Worm (Caenorhabditis elegans) whole organism, L1 larva: ENCODE data around the gene T05A7.6.

Experiments
- Y116A8C.19 ChIP-seq: sonication (generic microtip); optimal IDR thresholded peaks from 2 replicates; lab custom pipeline; 2016; ENCODE audit warnings: missing compliant biosample characterization, missing genetic modification characterization, borderline replicate concordance
- alr-1 ChIP-seq: fragments of 200-800 bp; sonication (Bioruptor generic); optimal IDR thresholded peaks from 2 replicates; lab custom pipeline; 2018; ENCODE audit warnings: borderline replicate concordance, mild to moderate bottlenecking, missing genetic modification characterization, missing compliant biosample characterization
- ceh-82 ChIP-seq, 3 experiments: fragments of 150-350 bp in 1 of 3; sonication (generic microtip) in 2 of 3; optimal IDR thresholded peaks; 2 replicates each; lab custom pipeline; 2014 to 2017; ENCODE audit warnings: missing biosample characterization in 3 of 3, missing genetic modification characterization in 3 of 3
- dsc-1 ChIP-seq: sonication (generic microtip); optimal IDR thresholded peaks from 2 replicates; lab custom pipeline; 2016; ENCODE audit warnings: mild to moderate bottlenecking, missing genetic modification characterization, missing compliant biosample characterization
- efl-1 ChIP-seq, 4 experiments: fragments of 150-350 bp; optimal IDR thresholded peaks in 3 of 4; peaks in 1 of 4; 1 replicate in 1 of 4; 2 replicates in 3 of 4; lab custom pipeline; 2014; ENCODE audit warnings: missing biosample characterization in 2 of 4, missing genetic modification characterization in 2 of 4, missing genetic modification reagents in 2 of 4
- ets-5 ChIP-seq: fragments of 200-800 bp; sonication (Bioruptor generic); IDR thresholded peaks from 2 replicates; pipeline ENCODE4 v1.3.6; 2022; ENCODE audit warnings: missing genetic modification characterization, missing compliant biosample characterization
- lin-14 ChIP-seq: fragments of 200-800 bp; sonication (Bioruptor generic); optimal IDR thresholded peaks from 2 replicates; lab custom pipeline; 2018; ENCODE audit warnings: mild to moderate bottlenecking, missing genetic modification characterization, moderate library complexity, missing compliant biosample characterization
- lsy-2 ChIP-seq, 2 experiments: fragments of 150-350 bp; optimal IDR thresholded peaks; 2 replicates each; lab custom pipeline; 2014; ENCODE audit warnings: missing biosample characterization in 2 of 2, missing genetic modification characterization in 2 of 2
- mep-1 ChIP-seq: fragments of 150-350 bp; optimal IDR thresholded peaks from 2 replicates; lab custom pipeline; 2014; ENCODE audit warnings: missing biosample characterization, missing genetic modification characterization
- nhr-85 ChIP-seq: sonication (generic microtip); peaks from one replicate; lab custom pipeline; 2016; ENCODE audit warnings: missing genetic modification characterization, inconsistent platforms, missing compliant biosample characterization
- pqm-1 ChIP-seq: sonication (generic microtip); optimal IDR thresholded peaks from 3 replicates; lab custom pipeline; 2017; ENCODE audit warnings: missing biosample characterization, missing genetic modification characterization
- snpc-4 ChIP-seq: fragments of 150-350 bp; optimal IDR thresholded peaks from 2 replicates; lab custom pipeline; 2014; ENCODE audit warnings: missing biosample characterization, missing genetic modification characterization
- xbp-1 ChIP-seq: sonication (generic microtip); optimal IDR thresholded peaks from 2 replicates; lab custom pipeline; 2016; ENCODE audit warnings: missing genetic modification characterization, missing compliant biosample characterization

Gene T05A7.6

ce11 chrII:4626606-4627005 is 45.0 kb downstream of the T05A7.6 start, which contains the start of gene F35D11.1:
F35D11.1 (plus strand) TSS chrII:4626906.
- TF ChIP-seq ets-5 (GFP tag; lab: Robert Waterston, UW) (no peak), dsc-1 (tag; lab: Kevin White, UChicago) (peak; percentile 31), lin-14 (GFP tag; lab: Kevin White, UChicago) (no peak)

DNA sequence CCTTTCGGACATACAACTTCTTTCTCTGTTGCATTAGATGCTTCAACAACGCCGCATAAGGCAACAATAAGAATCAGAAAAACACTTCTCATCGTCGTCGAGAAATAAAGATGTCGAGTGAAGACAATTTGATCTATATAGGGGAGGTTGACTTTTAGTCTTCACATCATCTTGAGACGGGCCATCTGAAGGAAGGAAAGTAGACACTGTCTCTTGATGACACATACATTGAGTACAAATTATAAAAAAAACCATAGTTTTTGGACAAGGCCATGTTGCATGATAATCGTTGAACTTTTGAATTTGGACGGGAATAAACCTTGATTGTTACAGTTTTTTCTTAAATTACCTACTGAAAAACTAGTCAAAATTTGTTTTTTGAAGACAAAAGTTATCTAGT is 49.9 kb downstream of the T05A7.6 start, which contains the start of gene clec-139:
TSS of gene clec-139 (minus strand) at position 101 of the 400 bp plus-strand sequence.
- TF ChIP-seq mep-1 (tag; lab: Kevin White, UChicago): no peak
- TF ChIP-seq nhr-85: peak; percentile 58

- TF ChIP-seq pqm-1 (tag; lab: Kevin White, UChicago) (no peak), xbp-1 (tag; lab: Kevin White, UChicago) (no peak), lsy-2 (tag; optimal IDR thresholded peaks at IDR 0.05; lab: Kevin White, UChicago) (no peak), efl-1 (optimal IDR thresholded peaks at IDR 0.05; lab: Kevin White, UChicago) (no peak), efl-1 (GFP tag; optimal IDR thresholded peaks at IDR 0.05 in 1 of 2; lab: Kevin White, UChicago) (peak in 1 of 2 experiments; percentile 32), Y116A8C.19 (tag; lab: Kevin White, UChicago) (no peak), ceh-82 (tag; optimal IDR thresholded peaks at IDR 0.05; lab: Kevin White, UChicago) (no peak), snpc-4 (tag; lab: Kevin White, UChicago) (no peak), alr-1 (tag; lab: Kevin White, UChicago) (no peak)
Observed at ce11 chrII:4619700-4620099, 51.9 kb downstream of the T05A7.6 start, which contains the start of gene clec-138. clec-138 (minus strand) TSS chrII:4619800.
